Worm (Caenorhabditis elegans) whole organism, L3 larva: ENCODE results near the gene T28D6.3.

Experiments
- R02D3.7 ChIP-seq: fragments of 150-350 bp; optimal IDR thresholded peaks from 2 replicates; lab custom pipeline; 2014; ENCODE audit warnings: missing biosample characterization, missing genetic modification characterization
- ZK546.5 ChIP-seq: sonication (generic microtip); optimal IDR thresholded peaks from 2 replicates; lab custom pipeline; 2017; ENCODE audit warnings: missing biosample characterization, missing genetic modification characterization
- aly-2 ChIP-seq: fragments of 150-350 bp; optimal IDR thresholded peaks from 2 replicates; lab custom pipeline; 2014; ENCODE audit warnings: missing biosample characterization, missing genetic modification characterization
- ama-1 ChIP-seq: fragments of 150-350 bp; optimal IDR thresholded peaks from 2 replicates; lab custom pipeline; 2018
- ceh-16 ChIP-seq: sonication (generic microtip); optimal IDR thresholded peaks from 2 replicates; lab custom pipeline; 2017; ENCODE audit warnings: missing biosample characterization, missing genetic modification characterization
- ceh-28 ChIP-seq: fragments of 150-350 bp; optimal IDR thresholded peaks from 2 replicates; lab custom pipeline; 2014; ENCODE audit warnings: missing biosample characterization, missing genetic modification reagents, missing genetic modification characterization
- ceh-9 ChIP-seq: sonication (generic microtip); optimal IDR thresholded peaks from 2 replicates; lab custom pipeline; 2018; ENCODE audit warnings: missing biosample characterization, missing genetic modification characterization
- daf-12 ChIP-seq: fragments of 150-350 bp; optimal IDR thresholded peaks from 2 replicates; lab custom pipeline; 2014; ENCODE audit warnings: missing biosample characterization, missing genetic modification reagents, missing genetic modification characterization
- egl-27 ChIP-seq: sonication (generic microtip); optimal IDR thresholded peaks from 4 replicates; lab custom pipeline; 2017; ENCODE audit warnings: missing biosample characterization, missing genetic modification reagents, missing genetic modification characterization
- egl-5 ChIP-seq: fragments of 150-350 bp; optimal IDR thresholded peaks from 2 replicates; lab custom pipeline; 2017; ENCODE audit warnings: missing biosample characterization, missing genetic modification reagents, missing genetic modification characterization, inconsistent platforms
- elt-1 ChIP-seq: fragments of 150-350 bp; optimal IDR thresholded peaks from 2 replicates; lab custom pipeline; 2014; ENCODE audit warnings: missing biosample characterization, missing genetic modification characterization
- elt-2 ChIP-seq: sonication (generic microtip); optimal IDR thresholded peaks from 2 replicates; lab custom pipeline; 2016; ENCODE audit warnings: missing genetic modification reagents, mild to moderate bottlenecking, missing genetic modification characterization, missing compliant biosample characterization
- elt-3 ChIP-seq, 3 experiments: fragments of 150-350 bp in 1 of 3; sonication (generic microtip) in 2 of 3; optimal IDR thresholded peaks; 2 replicates in 2 of 3; 4 replicates in 1 of 3; lab custom pipeline; 2014 to 2017; ENCODE audit warnings: missing biosample characterization in 3 of 3, missing genetic modification characterization in 3 of 3
- eor-1 ChIP-seq, 2 experiments: fragments of 150-350 bp; optimal IDR thresholded peaks; 2 replicates each; lab custom pipeline; 2014 to 2018; ENCODE audit warnings: missing biosample characterization in 2 of 2, missing genetic modification characterization in 2 of 2
- fkh-10 ChIP-seq: sonication (generic microtip); optimal IDR thresholded peaks from 2 replicates; lab custom pipeline; 2017; ENCODE audit warnings: missing biosample characterization, missing genetic modification reagents, missing genetic modification characterization
- fkh-2 ChIP-seq: fragments of 150-350 bp; optimal IDR thresholded peaks from 2 replicates; lab custom pipeline; 2014; ENCODE audit warnings: missing biosample characterization, missing genetic modification reagents, missing genetic modification characterization
- fos-1 ChIP-seq: fragments of 150-350 bp; optimal IDR thresholded peaks from 2 replicates; lab custom pipeline; 2014; ENCODE audit warnings: missing biosample characterization, missing genetic modification characterization
- hmg-11 ChIP-seq: sonication (generic microtip); optimal IDR thresholded peaks from 2 replicates; lab custom pipeline; 2016; ENCODE audit warnings: missing genetic modification characterization, missing compliant biosample characterization
- jun-1 ChIP-seq: fragments of 150-350 bp; optimal IDR thresholded peaks from 2 replicates; lab custom pipeline; 2014; ENCODE audit warnings: missing biosample characterization, missing genetic modification reagents, missing genetic modification characterization
- lin-15B ChIP-seq: fragments of 150-350 bp; optimal IDR thresholded peaks from 2 replicates; lab custom pipeline; 2014; ENCODE audit warnings: missing biosample characterization, missing genetic modification characterization
- lin-39 ChIP-seq: fragments of 150-350 bp; optimal IDR thresholded peaks from 2 replicates; lab custom pipeline; 2018; ENCODE audit warnings: missing biosample characterization, missing genetic modification reagents, missing genetic modification characterization
- lsy-12 ChIP-seq: sonication (generic microtip); optimal IDR thresholded peaks from 2 replicates; lab custom pipeline; 2016; ENCODE audit warnings: mild to moderate bottlenecking, missing genetic modification characterization, missing compliant biosample characterization
- mdl-1 ChIP-seq: fragments of 150-350 bp; optimal IDR thresholded peaks from 2 replicates; lab custom pipeline; 2014; ENCODE audit warnings: missing biosample characterization, missing genetic modification characterization
- mml-1 ChIP-seq: fragments of 150-350 bp; sonication (generic microtip); optimal IDR thresholded peaks from 3 replicates; lab custom pipeline; 2014; ENCODE audit warnings: missing biosample characterization, missing genetic modification characterization
- nfya-1 ChIP-seq: sonication (generic microtip); optimal IDR thresholded peaks from 2 replicates; lab custom pipeline; 2017; ENCODE audit warnings: missing genetic modification characterization, mild to moderate bottlenecking, missing compliant biosample characterization, antibody characterized with exemption, moderate library complexity; ENCODE audit not compliant: insufficient read depth
- nhr-11 ChIP-seq: fragments of 150-350 bp; optimal IDR thresholded peaks from 2 replicates; lab custom pipeline; 2014; ENCODE audit warnings: missing biosample characterization, missing genetic modification characterization
- nhr-12 ChIP-seq: fragments of 150-350 bp; optimal IDR thresholded peaks from 2 replicates; lab custom pipeline; 2014; ENCODE audit warnings: missing biosample characterization, missing genetic modification characterization
- nhr-23 ChIP-seq: fragments of 150-350 bp; optimal IDR thresholded peaks from 2 replicates; lab custom pipeline; 2014; ENCODE audit warnings: missing biosample characterization, missing genetic modification reagents, missing genetic modification characterization
- nhr-237 ChIP-seq: fragments of 150-350 bp; optimal IDR thresholded peaks from 2 replicates; lab custom pipeline; 2014; ENCODE audit warnings: missing biosample characterization, missing genetic modification characterization
- nhr-25 ChIP-seq: sonication (generic microtip); optimal IDR thresholded peaks from 2 replicates; lab custom pipeline; 2017; ENCODE audit warnings: missing biosample characterization, missing genetic modification characterization
- nhr-28 ChIP-seq: fragments of 150-350 bp; optimal IDR thresholded peaks from 2 replicates; lab custom pipeline; 2014; ENCODE audit warnings: missing biosample characterization, missing genetic modification characterization
- nhr-43 ChIP-seq: sonication (generic microtip); optimal IDR thresholded peaks from 2 replicates; lab custom pipeline; 2016; ENCODE audit warnings: mild to moderate bottlenecking, missing genetic modification characterization, missing compliant biosample characterization; ENCODE audit not compliant: poor library complexity, severe bottlenecking
- nhr-67 ChIP-seq: fragments of 150-350 bp; optimal IDR thresholded peaks from 2 replicates; lab custom pipeline; 2014; ENCODE audit warnings: missing biosample characterization, missing genetic modification characterization
- nhr-76 ChIP-seq: fragments of 150-350 bp; sonication (generic microtip); optimal IDR thresholded peaks from 5 replicates; lab custom pipeline; 2014; ENCODE audit warnings: missing biosample characterization, missing genetic modification characterization
- nhr-77 ChIP-seq: fragments of 150-350 bp; optimal IDR thresholded peaks from 2 replicates; lab custom pipeline; 2014; ENCODE audit warnings: missing biosample characterization, missing genetic modification characterization
- pha-4 ChIP-seq: fragments of 150-350 bp; optimal IDR thresholded peaks from 2 replicates; lab custom pipeline; 2014; ENCODE audit warnings: missing biosample characterization, missing genetic modification reagents, missing genetic modification characterization
- pqm-1 ChIP-seq: fragments of 150-350 bp; optimal IDR thresholded peaks from 2 replicates; lab custom pipeline; 2017; ENCODE audit warnings: missing biosample characterization, missing genetic modification characterization, inconsistent platforms
- sea-2 ChIP-seq: fragments of 150-350 bp; sonication (generic microtip); optimal IDR thresholded peaks from 4 replicates; lab custom pipeline; 2014; ENCODE audit warnings: missing biosample characterization, missing genetic modification reagents, missing genetic modification characterization
- skn-1 ChIP-seq: fragments of 150-350 bp; optimal IDR thresholded peaks from 2 replicates; lab custom pipeline; 2014; ENCODE audit warnings: missing biosample characterization, missing genetic modification characterization
- snpc-4 ChIP-seq: fragments of 150-350 bp; optimal IDR thresholded peaks from 2 replicates; lab custom pipeline; 2014; ENCODE audit warnings: missing biosample characterization, missing genetic modification characterization
- tbx-2 ChIP-seq: sonication (generic microtip); optimal IDR thresholded peaks from 2 replicates; lab custom pipeline; 2016; ENCODE audit warnings: mild to moderate bottlenecking, missing genetic modification characterization, missing compliant biosample characterization
- unc-39 ChIP-seq: sonication (generic microtip); optimal IDR thresholded peaks from 4 replicates; lab custom pipeline; 2017; ENCODE audit warnings: missing biosample characterization, missing genetic modification characterization
- unc-62 ChIP-seq: fragments of 150-350 bp; sonication (generic microtip); optimal IDR thresholded peaks from 4 replicates; lab custom pipeline; 2014; ENCODE audit warnings: missing biosample characterization, missing genetic modification reagents, missing genetic modification characterization
- zag-1 ChIP-seq: fragments of 150-350 bp; optimal IDR thresholded peaks from 2 replicates; lab custom pipeline; 2014; ENCODE audit warnings: missing biosample characterization, missing genetic modification characterization
- ztf-11 ChIP-seq: fragments of 150-350 bp; optimal IDR thresholded peaks from 2 replicates; lab custom pipeline; 2014; ENCODE audit warnings: missing biosample characterization, missing genetic modification characterization
- ztf-4 ChIP-seq: fragments of 150-350 bp; optimal IDR thresholded peaks from 2 replicates; lab custom pipeline; 2014; ENCODE audit warnings: missing biosample characterization, missing genetic modification characterization

T28D6.3 gene

ce11 chrIII:11353499-11353898 lies 13.1 kb upstream of the T28D6.3 start:
- TF ChIP-seq nhr-25 (tag; lab: Kevin White, UChicago) (no peak), nfya-1 (tag; lab: Kevin White, UChicago) (peak; percentile 25), ztf-4 (tag; lab: Kevin White, UChicago) (no peak), ceh-16 (no peak), skn-1 (no peak), nhr-11 (tag; lab: Kevin White, UChicago) (no peak), sea-2 (GFP tag; lab: Kevin White, UChicago) (no peak), fkh-10 (no peak), lin-39 (tag; lab: Kevin White, UChicago) (peak; percentile 43), pha-4 (tag; lab: Kevin White, UChicago) (no peak), elt-3 (tag; optimal IDR thresholded peaks at IDR 0.05; lab: Kevin White, UChicago) (no peak), ceh-28 (no peak), elt-2 (tag; lab: Kevin White, UChicago) (peak; percentile 13), fos-1 (tag; lab: Kevin White, UChicago) (no peak), snpc-4 (tag; lab: Kevin White, UChicago) (no peak), ZK546.5 (no peak), ceh-9 (no peak), aly-2 (tag; lab: Kevin White, UChicago) (no peak), daf-12 (tag; lab: Kevin White, UChicago) (no peak), egl-27 (tag; lab: Kevin White, UChicago) (no peak), fkh-2 (tag; lab: Kevin White, UChicago) (no peak), jun-1 (tag; lab: Kevin White, UChicago) (no peak), nhr-43 (tag; lab: Kevin White, UChicago) (no peak), ama-1 (lab: Kevin White, UChicago) (no peak)
- TF ChIP-seq, all 47 proteins: peak for 3

ce11 chrIII:11355758-11356323 lies 10.7 kb upstream of the T28D6.3 start:
- no peak for TF ChIP-seq eor-1 (tag; optimal IDR thresholded peaks at IDR 0.05; lab: Kevin White, UChicago)
- peak; percentile 12 for TF ChIP-seq lin-39 (tag; lab: Kevin White, UChicago)
- TF ChIP-seq, all 47 proteins: peak for 1

ce11 chrIII:11357418-11357817 lies 9.1 kb upstream of the T28D6.3 start:
- TF ChIP-seq fos-1 (tag; lab: Kevin White, UChicago) (no peak), mdl-1 (tag; lab: Kevin White, UChicago) (no peak), ztf-11 (no peak), lin-15B (tag; lab: Kevin White, UChicago) (no peak), nhr-237 (tag; lab: Kevin White, UChicago) (no peak), nfya-1 (tag; lab: Kevin White, UChicago) (peak; percentile 2), ztf-4 (tag; lab: Kevin White, UChicago) (no peak), nhr-77 (tag; lab: Kevin White, UChicago) (no peak), R02D3.7 (no peak), nhr-12 (tag; lab: Kevin White, UChicago) (no peak), nhr-28 (no peak), snpc-4 (tag; lab: Kevin White, UChicago) (no peak), nhr-43 (tag; lab: Kevin White, UChicago) (no peak), skn-1 (no peak), mml-1 (tag; lab: Kevin White, UChicago) (no peak), lsy-12 (tag; lab: Kevin White, UChicago) (no peak), elt-3 (tag; optimal IDR thresholded peaks at IDR 0.05; lab: Kevin White, UChicago) (no peak), ceh-28 (no peak), ceh-9 (no peak), fkh-2 (tag; lab: Kevin White, UChicago) (no peak), zag-1 (tag; lab: Kevin White, UChicago) (no peak), elt-2 (tag; lab: Kevin White, UChicago) (peak; percentile 58), egl-27 (tag; lab: Kevin White, UChicago) (no peak), sea-2 (GFP tag; lab: Kevin White, UChicago) (no peak), aly-2 (tag; lab: Kevin White, UChicago) (no peak), pqm-1 (tag; lab: Kevin White, UChicago) (peak; percentile 9), lin-39 (tag; lab: Kevin White, UChicago) (no peak), egl-5 (tag; lab: Kevin White, UChicago) (no peak), unc-62 (no peak), nhr-76 (tag; lab: Kevin White, UChicago) (no peak), ceh-16 (no peak), ama-1 (lab: Kevin White, UChicago) (no peak), elt-1 (no peak), eor-1 (tag; optimal IDR thresholded peaks at IDR 0.05; lab: Kevin White, UChicago) (no peak), nhr-67 (no peak), hmg-11 (tag; lab: Kevin White, UChicago) (peak; percentile 17), unc-39 (no peak), nhr-23 (tag; lab: Kevin White, UChicago) (peak; percentile 21), pha-4 (tag; lab: Kevin White, UChicago) (peak; percentile 28), daf-12 (tag; lab: Kevin White, UChicago) (no peak), ZK546.5 (no peak), tbx-2 (tag; lab: Kevin White, UChicago) (no peak), jun-1 (tag; lab: Kevin White, UChicago) (no peak), fkh-10 (no peak), nhr-25 (tag; lab: Kevin White, UChicago) (no peak)
